Fruit fly (Drosophila melanogaster): ENCODE results near the gene Ugt36A1.

The Ugt36A1 gene

DNA sequence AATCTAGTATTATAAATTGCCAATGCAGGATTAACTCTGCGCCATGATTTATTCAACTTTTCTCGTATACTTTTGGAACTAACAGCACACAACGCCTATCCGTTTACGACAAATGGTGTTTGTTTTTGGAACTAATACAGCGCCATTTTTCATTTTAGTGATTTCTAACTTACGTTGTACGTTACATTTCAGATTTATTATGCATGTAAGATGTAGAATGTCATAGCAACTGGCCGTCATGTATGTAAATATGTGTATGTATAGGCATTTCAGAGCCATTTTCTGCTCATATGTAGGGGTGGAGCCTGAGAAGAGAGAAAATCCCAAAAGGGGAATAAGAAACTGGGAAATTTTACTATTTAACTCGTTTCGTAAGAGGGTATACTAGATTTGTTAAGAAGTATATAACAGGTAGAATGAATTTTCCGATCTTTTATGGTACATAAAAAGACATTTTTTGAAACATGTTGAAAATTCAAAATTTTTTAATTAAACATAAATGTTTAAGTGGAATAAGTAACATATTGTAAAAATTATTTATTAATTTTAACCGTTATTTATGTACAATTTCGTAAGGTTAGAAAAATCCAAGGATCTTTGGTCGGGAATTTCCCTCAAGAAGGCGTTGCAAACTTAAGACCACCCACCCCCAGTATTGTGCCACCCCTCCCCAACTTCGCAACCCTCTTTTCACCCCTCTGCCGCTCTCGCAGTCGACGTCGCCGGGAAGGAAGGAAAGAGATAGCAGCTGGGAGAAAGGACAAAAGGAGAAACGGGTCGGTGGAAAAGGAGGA lies 38.6 kb downstream of the Ugt36A1 start (continued):
- TF ChIP-seq ind (GFP tag; optimal IDR thresholded peaks at IDR 0.05) (peak; percentile 61), CG12299 (tag; optimal IDR thresholded peaks at IDR 0.05) (no peak), CG10267 (tag; optimal IDR thresholded peaks at IDR 0.05) (peak; percentile 62), cg (GFP tag; optimal IDR thresholded peaks at IDR 0.05) (peak; percentile 50), CG11504 (tag; optimal IDR thresholded peaks at IDR 0.05) (peak; percentile 47), CoRest (tag; optimal IDR thresholded peaks at IDR 0.05) (peak; percentile 58), Dbx (GFP tag; IDR thresholded peaks at IDR 0.05) (peak; percentile 81), CG7987 (GFP tag; optimal IDR thresholded peaks at IDR 0.05) (peak; percentile 75), Sry-β (GFP tag; optimal IDR thresholded peaks at IDR 0.05) (no peak), Hr39 (optimal IDR thresholded peaks at IDR 0.05) (no peak), kay (GFP tag; optimal IDR thresholded peaks at IDR 0.05) (peak; percentile 54), Fer3 (tag; optimal IDR thresholded peaks at IDR 0.05) (peak; percentile 27), Meics (GFP tag; optimal IDR thresholded peaks at IDR 0.05) (peak; percentile 41), CG2199 (GFP tag; IDR thresholded peaks at IDR 0.05) (peak; percentile 73; the same call in 1 of the 3 replicates), CG2120 (GFP tag; optimal IDR thresholded peaks at IDR 0.05) (peak; percentile 52), CG6683 (GFP tag; optimal IDR thresholded peaks at IDR 0.05) (no peak), Abd-B (GFP tag; optimal IDR thresholded peaks at IDR 0.05) (peak; percentile 53), CG3281 (GFP tag; optimal IDR thresholded peaks at IDR 0.05) (no peak), H15 (GFP tag; IDR thresholded peaks at IDR 0.05) (peak; percentile 35; the same call in 1 of the 3 replicates), CG14710 (tag; optimal IDR thresholded peaks at IDR 0.05) (peak; percentile 51), CG10654 (GFP tag; optimal IDR thresholded peaks at IDR 0.05) (peak; percentile 55), ranshi (GFP tag; IDR thresholded peaks at IDR 0.05) (peak; percentile 39; the same call in 1 of the 2 replicates), pros (GFP tag; optimal IDR thresholded peaks at IDR 0.05) (peak; percentile 94), stwl (tag; optimal IDR thresholded peaks at IDR 0.05) (peak; percentile 69), CG1792 (GFP tag; optimal IDR thresholded peaks at IDR 0.05) (peak; percentile 54), Camta (GFP tag; optimal IDR thresholded peaks at IDR 0.05) (peak; percentile 16), Fer2 (tag; optimal IDR thresholded peaks at IDR 0.05) (no peak), da (GFP tag; optimal IDR thresholded peaks at IDR 0.05) (peak; percentile 24), sim (GFP tag; IDR thresholded peaks at IDR 0.05) (no peak), Dip2 (GFP tag; IDR thresholded peaks at IDR 0.05) (peak; percentile 36; the same call in 1 of the 2 replicates), kni (GFP tag; optimal IDR thresholded peaks at IDR 0.05) (peak; percentile 14), YL-1 (GFP tag; optimal IDR thresholded peaks at IDR 0.05) (no peak), chinmo (GFP tag; IDR thresholded peaks at IDR 0.05; ENCODE audit: partially characterized antibody) (peak; percentile 57; the same call in 1 of the 4 replicates), CG7745 (tag; optimal IDR thresholded peaks at IDR 0.05) (peak; percentile 63), Antp (GFP tag; optimal IDR thresholded peaks at IDR 0.05) (peak; percentile 58), Atf3 (GFP tag; optimal IDR thresholded peaks at IDR 0.05) (no peak), lilli (GFP tag; optimal IDR thresholded peaks at IDR 0.05) (peak; percentile 32), prd (optimal IDR thresholded peaks at IDR 0.05) (no peak), prd (GFP tag; IDR thresholded peaks at IDR 0.05) (peak; percentile 72), pho (GFP tag; optimal IDR thresholded peaks at IDR 0.05) (peak; percentile 65), dysf (GFP tag; IDR thresholded peaks at IDR 0.05) (peak; percentile 3; the same call in 1 of the 3 replicates), PHDP (tag; optimal IDR thresholded peaks at IDR 0.05) (no peak), CG18764 (GFP tag; optimal IDR thresholded peaks at IDR 0.05) (peak; percentile 36), ara (GFP tag; IDR thresholded peaks at IDR 0.05) (peak; percentile 64), CG31441 (GFP tag; IDR thresholded peaks at IDR 0.05) (peak; percentile 8; the same call in 1 of the 2 replicates), Chrac-16 (GFP tag; optimal IDR thresholded peaks at IDR 0.05) (peak; percentile 20), CG9437 (GFP tag; optimal IDR thresholded peaks at IDR 0.05) (no peak), Hmr (GFP tag; optimal IDR thresholded peaks at IDR 0.05) (peak; percentile 64), pnt (GFP tag; optimal IDR thresholded peaks at IDR 0.05) (peak; percentile 62)
